Worm (Caenorhabditis elegans) whole organism, young adult: ENCODE measurements around the gene C33F10.1.
A peak's percentile ranks its signal among the peaks of the same experiment; 100 is the strongest.

Source experiments
- B0261.1 ChIP-seq: sonication (generic microtip); optimal IDR thresholded peaks from 2 replicates; lab custom pipeline; 2016; ENCODE audit warnings: mild to moderate bottlenecking, missing genetic modification characterization, moderate library complexity, missing compliant biosample characterization
- B0336.3 ChIP-seq: fragments of 200-800 bp; sonication (Bioruptor generic); IDR thresholded peaks from 2 replicates; pipeline ENCODE4 v1.3.6; 2022; ENCODE audit warnings: missing genetic modification characterization, missing compliant biosample characterization
- C06A6.2 ChIP-seq: fragments of 200-800 bp; sonication (Bioruptor generic); conservative IDR thresholded peaks from 2 replicates; pipeline ENCODE4 v1.3.6; 2022; ENCODE audit warnings: missing genetic modification characterization, missing compliant biosample characterization
- C17E4.6 ChIP-seq: fragments of 200-800 bp; sonication (Bioruptor generic); IDR thresholded peaks from 2 replicates; pipeline ENCODE4 v1.3.6; 2022; ENCODE audit warnings: missing genetic modification reagents, missing genetic modification characterization, missing compliant biosample characterization
- D2030.7 ChIP-seq: fragments of 200-800 bp; sonication (Bioruptor generic); IDR thresholded peaks from 2 replicates; pipeline ENCODE4 v1.3.6; 2022; ENCODE audit warnings: missing genetic modification reagents, missing genetic modification characterization, missing compliant biosample characterization
- F10E7.11 ChIP-seq: sonication (generic microtip); optimal IDR thresholded peaks from 2 replicates; lab custom pipeline; 2017; ENCODE audit warnings: mild to moderate bottlenecking, missing genetic modification characterization, moderate library complexity, missing compliant biosample characterization
- F23B12.7 ChIP-seq: sonication (generic microtip); optimal IDR thresholded peaks from 2 replicates; lab custom pipeline; 2017; ENCODE audit warnings: missing genetic modification characterization, mild to moderate bottlenecking, missing compliant biosample characterization, antibody characterized with exemption, moderate library complexity; ENCODE audit not compliant: insufficient read depth
- F37B4.10 ChIP-seq: fragments of 200-800 bp; sonication (Bioruptor generic); IDR thresholded peaks from 2 replicates; pipeline ENCODE4 v1.3.6; 2022; ENCODE audit warnings: missing genetic modification characterization, missing compliant biosample characterization
- F49E8.2 ChIP-seq: sonication (generic microtip); optimal IDR thresholded peaks from 3 replicates; lab custom pipeline; 2017; ENCODE audit warnings: missing genetic modification characterization, mild to moderate bottlenecking, missing compliant biosample characterization, antibody characterized with exemption, moderate library complexity; ENCODE audit not compliant: insufficient read depth
- K11D2.4 ChIP-seq: fragments of 200-800 bp; sonication (Bioruptor generic); IDR thresholded peaks from 2 replicates; pipeline ENCODE4 v1.3.6; 2022; ENCODE audit warnings: missing genetic modification reagents, missing genetic modification characterization, missing compliant biosample characterization
- Y79H2A.3 ChIP-seq: fragments of 200-800 bp; sonication (Bioruptor generic); conservative IDR thresholded peaks from 2 replicates; pipeline ENCODE4 v1.3.6; 2022; ENCODE audit warnings: missing genetic modification reagents, missing genetic modification characterization, missing compliant biosample characterization
- akir-1 ChIP-seq: fragments of 200-800 bp; sonication (Bioruptor generic); optimal IDR thresholded peaks from 2 replicates; lab custom pipeline; 2018; ENCODE audit warnings: mild to moderate bottlenecking, missing genetic modification characterization, moderate library complexity, missing compliant biosample characterization
- ama-1 ChIP-seq, 3 experiments: fragments of 150-350 bp in 1 of 3; sonication (generic microtip) in 2 of 3; optimal IDR thresholded peaks; 2 replicates each; lab custom pipeline; 2014 to 2018; ENCODE audit warnings: missing biosample characterization in 2 of 3, missing genetic modification characterization in 2 of 3, missing genetic modification reagents in 2 of 3
- aptf-2 ChIP-seq: fragments of 200-800 bp; sonication (Bioruptor generic); conservative IDR thresholded peaks from 2 replicates; pipeline ENCODE4 v1.3.6; 2022; ENCODE audit warnings: missing genetic modification reagents, missing genetic modification characterization, missing compliant biosample characterization
- attf-5 ChIP-seq: fragments of 200-800 bp; sonication (Bioruptor generic); optimal IDR thresholded peaks from 2 replicates; lab custom pipeline; 2018; ENCODE audit warnings: mild to moderate bottlenecking, missing genetic modification characterization, missing compliant biosample characterization
- attf-6 ChIP-seq: fragments of 200-800 bp; sonication (Bioruptor generic); IDR thresholded peaks from 2 replicates; pipeline ENCODE4 v1.3.6; 2022; ENCODE audit warnings: missing genetic modification reagents, missing genetic modification characterization, missing compliant biosample characterization
- cebp-1 ChIP-seq, 2 experiments: fragments of 200-800 bp in 1 of 2; sonication (Bioruptor generic) in 1 of 2; sonication (generic microtip) in 1 of 2; IDR thresholded peaks in 1 of 2; optimal IDR thresholded peaks in 1 of 2; 2 replicates each; pipeline versions ENCODE4 v1.3.6 to Lab custom; 2017 to 2022; ENCODE audit warnings: missing compliant biosample characterization in 2 of 2, missing genetic modification characterization in 2 of 2, mild to moderate bottlenecking in 1 of 2, missing genetic modification reagents in 1 of 2, moderate library complexity in 1 of 2
- cebp-2 ChIP-seq: fragments of 200-800 bp; sonication (Bioruptor generic); IDR thresholded peaks from 2 replicates; pipeline ENCODE4 v1.3.6; 2022; ENCODE audit warnings: missing genetic modification characterization, missing compliant biosample characterization
- ceh-27 ChIP-seq: fragments of 200-800 bp; sonication (Bioruptor generic); optimal IDR thresholded peaks from 2 replicates; lab custom pipeline; 2018; ENCODE audit warnings: mild to moderate bottlenecking, missing genetic modification characterization, moderate library complexity, missing compliant biosample characterization
- ceh-58 ChIP-seq: fragments of 200-800 bp; sonication (Bioruptor generic); IDR thresholded peaks from 2 replicates; pipeline ENCODE4 v1.3.6; 2022; ENCODE audit warnings: missing genetic modification characterization, missing compliant biosample characterization
- dpff-1 ChIP-seq: sonication (generic microtip); optimal IDR thresholded peaks from 2 replicates; lab custom pipeline; 2017; ENCODE audit warnings: mild to moderate bottlenecking, missing genetic modification characterization, missing compliant biosample characterization
- dpl-1 ChIP-seq: fragments of 150-350 bp; optimal IDR thresholded peaks from 2 replicates; lab custom pipeline; 2014; ENCODE audit warnings: missing biosample characterization, missing genetic modification reagents, missing genetic modification characterization
- efl-1 ChIP-seq: fragments of 150-350 bp; optimal IDR thresholded peaks from 2 replicates; lab custom pipeline; 2014; ENCODE audit warnings: missing biosample characterization, missing genetic modification reagents, missing genetic modification characterization
- egl-44 ChIP-seq: fragments of 200-800 bp; sonication (Bioruptor generic); IDR thresholded peaks from 2 replicates; pipeline ENCODE4 v1.3.6; 2022; ENCODE audit warnings: missing genetic modification reagents, missing genetic modification characterization, missing compliant biosample characterization
- egrh-3 ChIP-seq: fragments of 200-800 bp; sonication (Bioruptor generic); IDR thresholded peaks from 2 replicates; pipeline ENCODE4 v1.3.6; 2022; ENCODE audit warnings: missing genetic modification reagents, missing genetic modification characterization, missing compliant biosample characterization
- ets-4 ChIP-seq: fragments of 200-800 bp; sonication (Bioruptor generic); optimal IDR thresholded peaks from 2 replicates; lab custom pipeline; 2018; ENCODE audit warnings: mild to moderate bottlenecking, missing genetic modification characterization, missing compliant biosample characterization
- fkh-3 ChIP-seq: sonication (generic microtip); optimal IDR thresholded peaks from 2 replicates; lab custom pipeline; 2016; ENCODE audit warnings: mild to moderate bottlenecking, missing genetic modification characterization, missing compliant biosample characterization
- gei-17 ChIP-seq: fragments of 200-800 bp; sonication (Bioruptor generic); optimal IDR thresholded peaks from 2 replicates; lab custom pipeline; 2018; ENCODE audit warnings: mild to moderate bottlenecking, missing genetic modification characterization, missing compliant biosample characterization
- hmg-1.2 ChIP-seq: fragments of 200-800 bp; sonication (Bioruptor generic); IDR thresholded peaks from 2 replicates; pipeline ENCODE4 v1.3.6; 2022; ENCODE audit warnings: missing genetic modification reagents, missing genetic modification characterization, missing compliant biosample characterization
- hmg-20 ChIP-seq: fragments of 200-800 bp; sonication (Bioruptor generic); IDR thresholded peaks from 2 replicates; pipeline ENCODE4 v1.3.6; 2022; ENCODE audit warnings: missing genetic modification reagents, missing genetic modification characterization, missing compliant biosample characterization
- hsf-1 ChIP-seq: fragments of 200-800 bp; sonication (Bioruptor generic); IDR thresholded peaks from 2 replicates; pipeline ENCODE4 v1.3.6; 2022; ENCODE audit warnings: missing genetic modification reagents, missing genetic modification characterization, missing compliant biosample characterization
- let-607 ChIP-seq, 2 experiments: fragments of 200-800 bp in 1 of 2; sonication (Bioruptor generic) in 1 of 2; sonication (generic microtip) in 1 of 2; optimal IDR thresholded peaks; 2 replicates each; lab custom pipeline; 2016 to 2018; ENCODE audit warnings: mild to moderate bottlenecking in 2 of 2, missing compliant biosample characterization in 2 of 2, missing genetic modification characterization in 2 of 2, moderate library complexity in 2 of 2, missing genotype in 1 of 2
- lin-26 ChIP-seq: fragments of 200-800 bp; sonication (Bioruptor generic); IDR thresholded peaks from 2 replicates; pipeline ENCODE4 v1.3.6; 2022; ENCODE audit warnings: missing genetic modification reagents, missing genetic modification characterization, missing compliant biosample characterization
- madf-3 ChIP-seq: fragments of 200-800 bp; sonication (Bioruptor generic); IDR thresholded peaks from 2 replicates; pipeline ENCODE4 v1.3.6; 2022; ENCODE audit warnings: missing genetic modification reagents, missing genetic modification characterization, missing compliant biosample characterization
- mcd-1 ChIP-seq: fragments of 200-800 bp; sonication (Bioruptor generic); IDR thresholded peaks from 2 replicates; pipeline ENCODE4 v1.3.6; 2022; ENCODE audit warnings: missing genetic modification reagents, missing genetic modification characterization, missing compliant biosample characterization
- nfya-1 ChIP-seq: sonication (generic microtip); optimal IDR thresholded peaks from 2 replicates; lab custom pipeline; 2017; ENCODE audit warnings: antibody characterized with exemption, missing compliant biosample characterization, missing genetic modification characterization, borderline replicate concordance; ENCODE audit not compliant: insufficient read depth
- rec-8 ChIP-seq, 2 experiments: sonication (generic microtip); optimal IDR thresholded peaks; 2 replicates each; lab custom pipeline; 2016; ENCODE audit warnings: mild to moderate bottlenecking in 2 of 2, missing genetic modification characterization in 2 of 2, missing genetic modification reagents in 2 of 2, missing genotype in 2 of 2, missing biosample characterization in 1 of 2, missing compliant biosample characterization in 1 of 2, moderate library complexity in 1 of 2
- repo-1 ChIP-seq: sonication (generic microtip); optimal IDR thresholded peaks from 2 replicates; lab custom pipeline; 2017; ENCODE audit warnings: mild to moderate bottlenecking, missing genetic modification characterization, missing compliant biosample characterization
- sea-2 ChIP-seq: fragments of 200-800 bp; sonication (Bioruptor generic); IDR thresholded peaks from 2 replicates; pipeline ENCODE4 v1.3.6; 2022; ENCODE audit warnings: missing genetic modification characterization, missing compliant biosample characterization
- tlf-1 ChIP-seq: fragments of 200-800 bp; sonication (Bioruptor generic); optimal IDR thresholded peaks from 2 replicates; lab custom pipeline; 2018; ENCODE audit warnings: mild to moderate bottlenecking, missing genetic modification characterization, missing compliant biosample characterization
- xnd-1 ChIP-seq: sonication (generic microtip); optimal IDR thresholded peaks from 2 replicates; lab custom pipeline; 2016; ENCODE audit warnings: missing genotype, missing genetic modification reagents, missing genetic modification characterization, missing compliant biosample characterization
- zim-3 ChIP-seq: sonication (generic microtip); optimal IDR thresholded peaks from 2 replicates; lab custom pipeline; 2017; ENCODE audit warnings: mild to moderate bottlenecking, missing genetic modification characterization, moderate library complexity, missing compliant biosample characterization
- ztf-25 ChIP-seq: fragments of 200-800 bp; sonication (Bioruptor generic); IDR thresholded peaks from 2 replicates; pipeline ENCODE4 v1.3.6; 2022; ENCODE audit warnings: missing genetic modification reagents, missing genetic modification characterization, missing compliant biosample characterization
- ztf-28 ChIP-seq: fragments of 200-800 bp; sonication (Bioruptor generic); IDR thresholded peaks from 2 replicates; pipeline ENCODE4 v1.3.6; 2022; ENCODE audit warnings: missing genetic modification reagents, missing genetic modification characterization, missing compliant biosample characterization

Gene C33F10.1

DNA sequence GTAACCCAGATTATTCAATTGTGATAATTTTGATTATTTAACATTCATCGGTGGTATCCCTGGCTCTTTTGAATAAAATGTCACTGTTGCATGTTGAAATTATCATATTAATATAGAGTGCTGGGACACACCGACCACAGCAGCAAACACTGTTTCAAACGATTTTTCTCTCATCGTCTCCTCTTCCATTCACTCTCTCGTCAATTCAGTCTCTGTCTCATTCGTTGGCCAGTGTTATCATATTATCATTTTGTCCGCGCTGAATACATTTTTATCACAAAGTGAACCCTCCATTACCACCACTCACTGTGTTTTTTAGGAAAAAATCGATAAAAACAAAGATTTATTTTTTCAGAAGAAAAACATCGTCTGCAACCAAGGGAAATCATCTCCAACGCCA, 22.3 kb downstream of the C33F10.1 start (continued):
- TF ChIP-seq F37B4.10 (GFP tag; lab: Robert Waterston, UW) = no peak
- TF ChIP-seq ets-4 (GFP tag; lab: Kevin White, UChicago) = peak; percentile 36
- no peak for TF ChIP-seq hmg-20
- TF ChIP-seq akir-1 (GFP tag; lab: Kevin White, UChicago) = no peak
- no peak for TF ChIP-seq attf-5 (GFP tag; lab: Kevin White, UChicago)
- no peak for TF ChIP-seq egrh-3 (GFP tag; lab: Robert Waterston, UW)
- TF ChIP-seq B0336.3 (GFP tag; lab: Robert Waterston, UW) = no peak
- no peak for TF ChIP-seq madf-3 (GFP tag; lab: Robert Waterston, UW)
- no peak for TF ChIP-seq hsf-1
- TF ChIP-seq cebp-1 (GFP tag; IDR thresholded peaks at IDR 0.05; lab: Robert Waterston, UW) = no peak
- TF ChIP-seq cebp-1 (tag; optimal IDR thresholded peaks at IDR 0.05; lab: Kevin White, UChicago) = peak; percentile 14
- no peak for TF ChIP-seq mcd-1 (GFP tag; lab: Robert Waterston, UW)
- no peak for TF ChIP-seq Y79H2A.3 (GFP tag; lab: Robert Waterston, UW)
- TF ChIP-seq nfya-1 (tag; lab: Kevin White, UChicago) = no peak
- TF ChIP-seq ztf-25 = no peak
- no peak for TF ChIP-seq gei-17 (GFP tag; lab: Kevin White, UChicago)
- TF ChIP-seq rec-8 (tag; optimal IDR thresholded peaks at IDR 0.05; lab: Kevin White, UChicago) = no peak

DNA sequence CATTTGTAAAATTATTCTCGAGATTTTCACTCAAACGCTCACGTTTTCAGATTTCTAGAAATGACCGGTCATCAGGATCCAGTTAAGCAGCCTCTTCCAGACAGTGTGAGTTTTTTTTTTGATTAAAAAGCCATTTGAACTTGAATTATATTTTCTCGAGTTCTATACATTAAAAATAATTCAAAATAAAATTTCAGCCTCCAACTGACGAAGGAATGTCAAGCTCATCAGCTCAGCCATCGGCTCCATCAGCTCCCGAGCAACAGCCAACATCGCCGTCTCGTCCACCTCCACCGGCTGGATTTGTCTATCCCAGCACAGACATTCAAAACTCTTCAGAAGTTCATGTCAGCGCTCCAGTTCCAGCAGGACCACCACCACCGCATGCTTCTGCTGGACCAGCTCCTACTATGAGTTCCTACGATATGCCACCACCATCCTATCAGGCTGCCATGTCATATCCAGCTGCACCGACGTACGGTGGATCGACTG, 23.1 kb downstream of the C33F10.1 start, which contains the start of gene F11G11.5:
Gene F11G11.5, plus strand, starts transcription at position 51 of the 492 bp plus-strand sequence.
- TF ChIP-seq ama-1 (optimal IDR thresholded peaks at IDR 0.05; lab: Kevin White, UChicago) = peak; percentile 7
- TF ChIP-seq ama-1 (GFP tag; optimal IDR thresholded peaks at IDR 0.05; lab: Kevin White, UChicago) = no peak
- no peak for TF ChIP-seq F23B12.7
- no peak for TF ChIP-seq C06A6.2
- no peak for TF ChIP-seq zim-3 (tag; lab: Kevin White, UChicago)
- no peak for TF ChIP-seq K11D2.4
- no peak for TF ChIP-seq F10E7.11 (tag; lab: Kevin White, UChicago)
- TF ChIP-seq let-607 (tag; optimal IDR thresholded peaks at IDR 0.05; lab: Kevin White, UChicago) = peak in 1 of 2 experiments; percentile 21
- TF ChIP-seq repo-1 (tag; lab: Kevin White, UChicago) = peak; percentile 32
- no peak for TF ChIP-seq D2030.7 (GFP tag; lab: Robert Waterston, UW)
- no peak for TF ChIP-seq C17E4.6
- no peak for TF ChIP-seq ztf-25
- peak; percentile 40 for TF ChIP-seq fkh-3
- TF ChIP-seq B0261.1 (tag; lab: Kevin White, UChicago) = no peak
- TF ChIP-seq hmg-1.2 (GFP tag; lab: Robert Waterston, UW) = 0 out of 2 replicates have a peak, but pooled peaks have one; percentile 13
- TF ChIP-seq cebp-2 (GFP tag; lab: Robert Waterston, UW) = 0 out of 2 replicates have a peak, but pooled peaks have one; percentile 47
- no peak for TF ChIP-seq ceh-27 (GFP tag; lab: Kevin White, UChicago)
- no peak for TF ChIP-seq xnd-1
- no peak for TF ChIP-seq sea-2
- no peak for TF ChIP-seq efl-1
- TF ChIP-seq ztf-28 (GFP tag; lab: Robert Waterston, UW) = 0 out of 2 replicates have a peak, but pooled peaks have one; percentile 16
- TF ChIP-seq rec-8 (tag; optimal IDR thresholded peaks at IDR 0.05; lab: Kevin White, UChicago) = no peak
- no peak for TF ChIP-seq F49E8.2 (tag; lab: Kevin White, UChicago)
- TF ChIP-seq madf-3 (GFP tag; lab: Robert Waterston, UW) = 0 out of 2 replicates have a peak, but pooled peaks have one; percentile 3
- no peak for TF ChIP-seq egl-44
- TF ChIP-seq ets-4 (GFP tag; lab: Kevin White, UChicago) = no peak
- TF ChIP-seq ceh-58 (GFP tag; lab: Robert Waterston, UW) = no peak
- no peak for TF ChIP-seq dpff-1 (tag; lab: Kevin White, UChicago)
- no peak for TF ChIP-seq dpl-1 (GFP tag; lab: Kevin White, UChicago)
- TF ChIP-seq tlf-1 (GFP tag; lab: Kevin White, UChicago) = peak; percentile 16
- no peak for TF ChIP-seq attf-6 (GFP tag; lab: Robert Waterston, UW)
- TF ChIP-seq cebp-1 (GFP tag; IDR thresholded peaks at IDR 0.05; lab: Robert Waterston, UW) = no peak
- TF ChIP-seq cebp-1 (tag; optimal IDR thresholded peaks at IDR 0.05; lab: Kevin White, UChicago) = peak; percentile 24
- no peak for TF ChIP-seq aptf-2 (GFP tag; lab: Robert Waterston, UW)
- TF ChIP-seq lin-26 = no peak; the same call in 1 of the 2 replicates
